Worm (Caenorhabditis elegans): ENCODE results near the gene W03C9.1.

ce11 chrII:11962083-11962482 lies at the start of gene W03C9.1, which contains the start of gene W03C9.2:
- TF ChIP-seq snpc-4 (tag; optimal IDR thresholded peaks at IDR 0.05) (no peak), nhr-6 (tag; optimal IDR thresholded peaks at IDR 0.05) (no peak), F13H6.1 (tag; optimal IDR thresholded peaks at IDR 0.05) (no peak), lsy-2 (tag; optimal IDR thresholded peaks at IDR 0.05) (no peak), alr-1 (tag; optimal IDR thresholded peaks at IDR 0.05) (no peak), zag-1 (tag; optimal IDR thresholded peaks at IDR 0.05) (no peak), lin-11 (tag; optimal IDR thresholded peaks at IDR 0.05) (no peak), nhr-237 (tag; optimal IDR thresholded peaks at IDR 0.05) (no peak), sem-4 (tag; optimal IDR thresholded peaks at IDR 0.05) (no peak), nhr-77 (tag; optimal IDR thresholded peaks at IDR 0.05) (no peak), fos-1 (tag; optimal IDR thresholded peaks at IDR 0.05) (no peak), ztf-11 (tag; optimal IDR thresholded peaks at IDR 0.05) (no peak)

Data from whole organism, L2 larva.